Fruit fly (Drosophila melanogaster) whole organism, pupa: ENCODE measurements around the gene Arfip.

Source experiments
- CG10348 ChIP-seq: fragments of 200-800 bp; sonication (Bioruptor generic); IDR thresholded peaks from 2 replicates; pipeline ENCODE4 v1.3.6; 2022; ENCODE audit warnings: missing biosample characterization, missing genetic modification characterization
- CG12605 ChIP-seq: fragments of 200-800 bp; sonication (Bioruptor generic); IDR thresholded peaks from 2 replicates; pipeline ENCODE4 v1.3.6; 2022; ENCODE audit warnings: missing biosample characterization, missing genetic modification characterization
- CG13204 ChIP-seq: fragments of 200-800 bp; sonication (Bioruptor generic); optimal IDR thresholded peaks from 2 replicates; lab custom pipeline; 2018; ENCODE audit warnings: missing biosample characterization, mild to moderate bottlenecking, missing genetic modification characterization, moderate library complexity
- CG14655 ChIP-seq: fragments of 200-800 bp; sonication (Bioruptor generic); optimal IDR thresholded peaks from 3 replicates; lab custom pipeline; 2017; ENCODE audit warnings: mild to moderate bottlenecking, missing biosample characterization, missing genetic modification reagents, missing genetic modification characterization
- CG15710 ChIP-seq: fragments of 200-800 bp; sonication (Bioruptor generic); optimal IDR thresholded peaks from 2 replicates; lab custom pipeline; 2018; ENCODE audit warnings: missing biosample characterization, mild to moderate bottlenecking, missing genetic modification characterization, moderate library complexity
- CG17806 ChIP-seq: fragments of 200-800 bp; sonication (Bioruptor generic); optimal IDR thresholded peaks from 2 replicates; lab custom pipeline; 2018; ENCODE audit warnings: missing biosample characterization, mild to moderate bottlenecking, missing genetic modification characterization, moderate library complexity
- CG32121 ChIP-seq: fragments of 200-800 bp; sonication (Bioruptor generic); IDR thresholded peaks from 2 replicates; pipeline ENCODE4 v1.3.6; 2022; ENCODE audit warnings: missing biosample characterization, missing genetic modification characterization
- CG34367 ChIP-seq: fragments of 200-800 bp; sonication (Bioruptor generic); optimal IDR thresholded peaks from 2 replicates; lab custom pipeline; 2018; ENCODE audit warnings: missing biosample characterization, mild to moderate bottlenecking, missing genetic modification characterization
- CG4496 ChIP-seq: fragments of 200-800 bp; sonication (Bioruptor generic); IDR thresholded peaks from 3 replicates; pipeline ENCODE4 v1.3.6; 2022; ENCODE audit warnings: missing biosample characterization, missing genetic modification characterization
- CG8159 ChIP-seq: fragments of 200-800 bp; sonication (Bioruptor generic); optimal IDR thresholded peaks from 3 replicates; lab custom pipeline; 2018; ENCODE audit warnings: missing biosample characterization, mild to moderate bottlenecking, missing genetic modification characterization, moderate library complexity
- CG8301 ChIP-seq: fragments of 200-800 bp; sonication (Bioruptor generic); optimal IDR thresholded peaks from 2 replicates; lab custom pipeline; 2018; ENCODE audit warnings: missing biosample characterization, mild to moderate bottlenecking, missing genetic modification characterization
- CG9948 ChIP-seq: fragments of 200-800 bp; sonication (Bioruptor generic); optimal IDR thresholded peaks from 2 replicates; lab custom pipeline; 2018; ENCODE audit warnings: missing biosample characterization, mild to moderate bottlenecking, missing genetic modification characterization, moderate library complexity
- D1 ChIP-seq: fragments of 200-800 bp; sonication (Bioruptor generic); optimal IDR thresholded peaks from 2 replicates; lab custom pipeline; 2018; ENCODE audit warnings: missing biosample characterization, mild to moderate bottlenecking, missing genetic modification characterization, moderate library complexity
- EcR ChIP-seq: fragments of 200-800 bp; sonication (Bioruptor generic); optimal IDR thresholded peaks from 3 replicates; lab custom pipeline; 2019; ENCODE audit warnings: missing biosample characterization, missing genetic modification characterization, mild to moderate bottlenecking, moderate library complexity, missing genetic modification reagents
- Ets98B ChIP-seq: fragments of 200-800 bp; sonication (Bioruptor generic); IDR thresholded peaks from 2 replicates; pipeline ENCODE4 v1.3.6; 2022; ENCODE audit warnings: missing biosample characterization, missing genetic modification characterization
- Pif1A ChIP-seq: fragments of 200-800 bp; sonication (Bioruptor generic); optimal IDR thresholded peaks from 3 replicates; lab custom pipeline; 2016; ENCODE audit warnings: missing biosample characterization, missing genetic modification characterization
- Pif1B ChIP-seq: fragments of 200-800 bp; sonication (Bioruptor generic); optimal IDR thresholded peaks from 3 replicates; lab custom pipeline; 2016; ENCODE audit warnings: missing biosample characterization, missing genetic modification characterization
- Snoo ChIP-seq: fragments of 200-800 bp; sonication (Bioruptor generic); optimal IDR thresholded peaks from 3 replicates; lab custom pipeline; 2017; ENCODE audit warnings: missing biosample characterization, mild to moderate bottlenecking, missing genetic modification characterization, inconsistent platforms
- fd96Ca ChIP-seq: fragments of 200-800 bp; sonication (Bioruptor generic); IDR thresholded peaks from 3 replicates; pipeline ENCODE4 v1.3.6; 2022; ENCODE audit warnings: missing biosample characterization, missing genetic modification characterization
- gl ChIP-seq: fragments of 200-800 bp; sonication (Bioruptor generic); optimal IDR thresholded peaks from 2 replicates; lab custom pipeline; 2018; ENCODE audit warnings: missing biosample characterization, mild to moderate bottlenecking, missing genetic modification characterization
- rn ChIP-seq: fragments of 200-800 bp; sonication (Bioruptor generic); IDR thresholded peaks from 2 replicates; pipeline ENCODE4 v1.3.6; 2022; ENCODE audit warnings: missing biosample characterization, missing genetic modification characterization

The Arfip gene

dm6 chr3R:11243951-11244660, 9.3 kb upstream of the Arfip start, which contains the start of the genes CG17734 and CG5214:
Gene CG17734, minus strand, starts transcription at chr3R:11243999.
Gene CG5214, plus strand, starts transcription at chr3R:11244302.
- no peak for TF ChIP-seq Ets98B (GFP tag; lab: Robert Waterston, UW)
- TF ChIP-seq CG9948 (tag; lab: Kevin White, UChicago) = no peak
- no peak for TF ChIP-seq CG14655 (GFP tag; lab: Kevin White, UChicago)

- peak; percentile 17 for TF ChIP-seq EcR (GFP tag; lab: Kevin White, UChicago)
- TF ChIP-seq D1 (tag; lab: Kevin White, UChicago) = no peak
- TF ChIP-seq, all 21 proteins: peak for 1
These were observed 8.4 kb upstream of the Arfip start for dm6 chr3R:11243057-11243740.

DNA sequence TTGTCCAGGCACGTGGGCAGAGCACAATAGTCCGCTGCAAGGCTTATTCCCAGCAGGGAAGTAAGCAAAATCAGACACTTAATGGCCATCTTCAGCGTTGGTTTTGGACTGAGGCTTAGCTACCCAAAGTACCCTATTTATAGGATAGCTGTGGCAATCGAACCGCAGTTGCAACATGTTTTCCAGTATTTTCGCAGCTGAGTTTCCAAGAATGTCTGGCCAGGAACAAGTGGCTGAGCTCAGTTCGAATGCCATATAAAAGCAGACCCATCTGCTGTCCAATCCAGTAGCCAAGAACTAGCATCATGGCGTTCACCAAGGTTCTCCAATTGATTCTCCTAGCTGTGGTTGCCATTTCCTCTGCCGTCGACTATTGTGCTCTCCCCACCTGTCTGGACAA, 6.1 kb upstream of the Arfip start, which contains the start of the genes scpr-B and scpr-A:
scpr-B (minus strand) TSS at position 101 of the 400 bp plus-strand sequence.
scpr-A (plus strand) TSS at position 293 of the 400 bp plus-strand sequence.
- TF ChIP-seq CG15710 (tag; lab: Kevin White, UChicago) = no peak
- TF ChIP-seq CG8159 (tag; lab: Kevin White, UChicago) = no peak
- TF ChIP-seq Pif1A (GFP tag; lab: Kevin White, UChicago) = no peak
- TF ChIP-seq CG10348 = no peak
- TF ChIP-seq CG17806 (tag; lab: Kevin White, UChicago) = no peak
- no peak for TF ChIP-seq CG8301 (tag; lab: Kevin White, UChicago)
- no peak for TF ChIP-seq gl
- TF ChIP-seq CG32121 (GFP tag; lab: Robert Waterston, UW) = no peak
- no peak for TF ChIP-seq EcR (GFP tag; lab: Kevin White, UChicago)
- no peak for TF ChIP-seq fd96Ca (GFP tag; lab: Robert Waterston, UW)
- TF ChIP-seq CG4496 (GFP tag; lab: Robert Waterston, UW) = no peak
- no peak for TF ChIP-seq CG13204 (GFP tag; lab: Kevin White, UChicago)
- no peak for TF ChIP-seq D1 (tag; lab: Kevin White, UChicago)
- TF ChIP-seq Pif1B (GFP tag; lab: Kevin White, UChicago) = no peak

dm6 chr3R:11237598-11237997, 2.8 kb upstream of the Arfip start, which contains the start of gene CG31388:
Gene CG31388, plus strand, starts transcription at chr3R:11237815.
- TF ChIP-seq CG17806 (tag; lab: Kevin White, UChicago) = no peak
- TF ChIP-seq Pif1B (GFP tag; lab: Kevin White, UChicago) = no peak
- no peak for TF ChIP-seq CG15710 (tag; lab: Kevin White, UChicago)
- TF ChIP-seq CG8159 (tag; lab: Kevin White, UChicago) = no peak
- no peak for TF ChIP-seq CG34367
- no peak for TF ChIP-seq CG10348
- TF ChIP-seq Ets98B (GFP tag; lab: Robert Waterston, UW) = no peak
- no peak for TF ChIP-seq Snoo (tag; lab: Kevin White, UChicago)
- no peak for TF ChIP-seq gl
- TF ChIP-seq CG8301 (tag; lab: Kevin White, UChicago) = no peak
- no peak for TF ChIP-seq D1 (tag; lab: Kevin White, UChicago)
- no peak for TF ChIP-seq CG32121 (GFP tag; lab: Robert Waterston, UW)

- TF ChIP-seq Pif1A (GFP tag; lab: Kevin White, UChicago) (no peak), CG9948 (tag; lab: Kevin White, UChicago) (no peak), D1 (tag; lab: Kevin White, UChicago) (no peak), EcR (GFP tag; lab: Kevin White, UChicago) (no peak), Pif1B (GFP tag; lab: Kevin White, UChicago) (no peak), rn (GFP tag; lab: Robert Waterston, UW) (no peak), CG17806 (tag; lab: Kevin White, UChicago) (no peak), CG8159 (tag; lab: Kevin White, UChicago) (no peak), CG34367 (no peak), Ets98B (GFP tag; lab: Robert Waterston, UW) (no peak), CG13204 (GFP tag; lab: Kevin White, UChicago) (no peak), CG15710 (tag; lab: Kevin White, UChicago) (no peak), CG32121 (GFP tag; lab: Robert Waterston, UW) (no peak), fd96Ca (GFP tag; lab: Robert Waterston, UW) (no peak), CG10348 (no peak), CG12605 (GFP tag; lab: Robert Waterston, UW) (no peak), Snoo (tag; lab: Kevin White, UChicago) (no peak), CG8301 (tag; lab: Kevin White, UChicago) (no peak), CG4496 (GFP tag; lab: Robert Waterston, UW) (no peak), CG14655 (GFP tag; lab: Kevin White, UChicago) (no peak)
These were observed 1.2 kb upstream of the Arfip start, which contains the start of gene CG31441 for dm6 chr3R:11236041-11236440. Gene CG31441, plus strand, starts transcription at chr3R:11236286.
